Worm (Caenorhabditis elegans) whole organism, young adult: Measurements from ENCODE around the gene K08H2.4.

Experiments
- B0035.1 ChIP-seq: sonication (generic microtip); optimal IDR thresholded peaks from 2 replicates; lab custom pipeline; 2016; ENCODE audit warnings: missing genetic modification characterization, mild to moderate bottlenecking, missing compliant biosample characterization, missing genotype, missing genetic modification reagents
- B0261.1 ChIP-seq: sonication (generic microtip); optimal IDR thresholded peaks from 2 replicates; lab custom pipeline; 2016; ENCODE audit warnings: mild to moderate bottlenecking, missing genetic modification characterization, moderate library complexity, missing compliant biosample characterization
- D2030.7 ChIP-seq: fragments of 200-800 bp; sonication (Bioruptor generic); IDR thresholded peaks from 2 replicates; pipeline ENCODE4 v1.3.6; 2022; ENCODE audit warnings: missing genetic modification reagents, missing genetic modification characterization, missing compliant biosample characterization
- F52B5.7 ChIP-seq: sonication (generic microtip); optimal IDR thresholded peaks from 2 replicates; lab custom pipeline; 2016; ENCODE audit warnings: mild to moderate bottlenecking, missing genetic modification characterization, missing compliant biosample characterization
- Y56A3A.18 ChIP-seq: fragments of 200-800 bp; sonication (Bioruptor generic); IDR thresholded peaks from 2 replicates; pipeline ENCODE4 v1.3.6; 2022; ENCODE audit warnings: missing genetic modification reagents, missing genetic modification characterization, missing compliant biosample characterization
- ZK185.1 ChIP-seq: sonication (generic microtip); optimal IDR thresholded peaks from 2 replicates; lab custom pipeline; 2016; ENCODE audit warnings: mild to moderate bottlenecking, missing genetic modification characterization, missing compliant biosample characterization; ENCODE audit not compliant: poor library complexity, severe bottlenecking
- ceh-27 ChIP-seq: fragments of 200-800 bp; sonication (Bioruptor generic); optimal IDR thresholded peaks from 2 replicates; lab custom pipeline; 2018; ENCODE audit warnings: mild to moderate bottlenecking, missing genetic modification characterization, moderate library complexity, missing compliant biosample characterization
- die-1 ChIP-seq: sonication (generic microtip); optimal IDR thresholded peaks from 2 replicates; lab custom pipeline; 2016; ENCODE audit warnings: missing genotype, mild to moderate bottlenecking, missing genetic modification characterization, missing compliant biosample characterization
- dox-1 ChIP-seq: fragments of 200-800 bp; sonication (Bioruptor generic); IDR thresholded peaks from 2 replicates; pipeline ENCODE4 v1.3.6; 2022; ENCODE audit warnings: missing genetic modification reagents, missing genetic modification characterization, missing compliant biosample characterization
- egl-18 ChIP-seq: fragments of 200-800 bp; sonication (Bioruptor generic); IDR thresholded peaks from 2 replicates; pipeline ENCODE4 v1.3.6; 2022; ENCODE audit warnings: missing genetic modification reagents, missing genetic modification characterization, missing compliant biosample characterization
- ets-4 ChIP-seq: fragments of 200-800 bp; sonication (Bioruptor generic); optimal IDR thresholded peaks from 2 replicates; lab custom pipeline; 2018; ENCODE audit warnings: mild to moderate bottlenecking, missing genetic modification characterization, missing compliant biosample characterization
- fkh-3 ChIP-seq: sonication (generic microtip); optimal IDR thresholded peaks from 2 replicates; lab custom pipeline; 2016; ENCODE audit warnings: mild to moderate bottlenecking, missing genetic modification characterization, missing compliant biosample characterization
- hmg-1.2 ChIP-seq: fragments of 200-800 bp; sonication (Bioruptor generic); IDR thresholded peaks from 2 replicates; pipeline ENCODE4 v1.3.6; 2022; ENCODE audit warnings: missing genetic modification reagents, missing genetic modification characterization, missing compliant biosample characterization
- let-607 ChIP-seq, 2 experiments: fragments of 200-800 bp in 1 of 2; sonication (Bioruptor generic) in 1 of 2; sonication (generic microtip) in 1 of 2; optimal IDR thresholded peaks; 2 replicates each; lab custom pipeline; 2016 to 2018; ENCODE audit warnings: mild to moderate bottlenecking in 2 of 2, missing compliant biosample characterization in 2 of 2, missing genetic modification characterization in 2 of 2, moderate library complexity in 2 of 2, missing genotype in 1 of 2
- lin-35 ChIP-seq, 3 experiments: fragments of 150-350 bp in 2 of 3; sonication (generic microtip) in 1 of 3; optimal IDR thresholded peaks; 2 replicates each; lab custom pipeline; 2014 to 2018; ENCODE audit warnings: missing biosample characterization in 3 of 3, missing genetic modification characterization in 3 of 3, missing genetic modification reagents in 3 of 3
- lin-54 ChIP-seq: fragments of 200-800 bp; sonication (Bioruptor generic); optimal IDR thresholded peaks from 2 replicates; lab custom pipeline; 2018; ENCODE audit warnings: mild to moderate bottlenecking, missing genetic modification characterization, missing compliant biosample characterization
- lsl-1 ChIP-seq: fragments of 200-800 bp; sonication (Bioruptor generic); optimal IDR thresholded peaks from 2 replicates; lab custom pipeline; 2018; ENCODE audit warnings: mild to moderate bottlenecking, missing genetic modification characterization, moderate library complexity, missing compliant biosample characterization
- madf-10 ChIP-seq: sonication (generic microtip); optimal IDR thresholded peaks from 2 replicates; lab custom pipeline; 2016; ENCODE audit warnings: mild to moderate bottlenecking, missing genetic modification characterization, missing compliant biosample characterization
- madf-8 ChIP-seq: fragments of 200-800 bp; sonication (Bioruptor generic); conservative IDR thresholded peaks from 2 replicates; pipeline ENCODE4 v1.3.6; 2022; ENCODE audit warnings: missing genetic modification reagents, missing genetic modification characterization, missing compliant biosample characterization
- nhr-80 ChIP-seq: sonication (generic microtip); optimal IDR thresholded peaks from 2 replicates; lab custom pipeline; 2016; ENCODE audit warnings: missing genetic modification characterization, missing compliant biosample characterization
- nhr-90 ChIP-seq: sonication (generic microtip); optimal IDR thresholded peaks from 2 replicates; lab custom pipeline; 2016; ENCODE audit warnings: missing genotype, mild to moderate bottlenecking, missing genetic modification characterization, missing compliant biosample characterization
- pbrm-1 ChIP-seq: fragments of 200-800 bp; sonication (Bioruptor generic); IDR thresholded peaks from 2 replicates; pipeline ENCODE4 v1.3.6; 2022; ENCODE audit warnings: missing genetic modification reagents, missing genetic modification characterization, missing compliant biosample characterization
- rec-8 ChIP-seq, 2 experiments: sonication (generic microtip); optimal IDR thresholded peaks; 2 replicates each; lab custom pipeline; 2016; ENCODE audit warnings: mild to moderate bottlenecking in 2 of 2, missing genetic modification characterization in 2 of 2, missing genetic modification reagents in 2 of 2, missing genotype in 2 of 2, missing biosample characterization in 1 of 2, missing compliant biosample characterization in 1 of 2, moderate library complexity in 1 of 2
- repo-1 ChIP-seq: sonication (generic microtip); optimal IDR thresholded peaks from 2 replicates; lab custom pipeline; 2017; ENCODE audit warnings: mild to moderate bottlenecking, missing genetic modification characterization, missing compliant biosample characterization
- rpc-1 ChIP-seq, 2 experiments: fragments of 150-350 bp in 1 of 2; sonication (generic microtip) in 1 of 2; optimal IDR thresholded peaks; 2 replicates each; lab custom pipeline; 2014 to 2018; ENCODE audit warnings: missing biosample characterization in 1 of 2, missing genetic modification characterization in 1 of 2, missing genetic modification reagents in 1 of 2, missing genotype in 1 of 2
- snpc-1.1 ChIP-seq: sonication (generic microtip); optimal IDR thresholded peaks from 2 replicates; lab custom pipeline; 2017; ENCODE audit warnings: missing genetic modification characterization, mild to moderate bottlenecking, missing compliant biosample characterization, antibody characterized with exemption, moderate library complexity, missing genotype, missing genetic modification reagents; ENCODE audit not compliant: insufficient read depth
- snpc-1.3 ChIP-seq: sonication (generic microtip); optimal IDR thresholded peaks from 2 replicates; lab custom pipeline; 2017; ENCODE audit warnings: missing genetic modification characterization, mild to moderate bottlenecking, missing compliant biosample characterization, antibody characterized with exemption, moderate library complexity, missing genotype, missing genetic modification reagents; ENCODE audit not compliant: insufficient read depth
- snpc-3.4 ChIP-seq: sonication (generic microtip); optimal IDR thresholded peaks from 2 replicates; lab custom pipeline; 2017; ENCODE audit warnings: missing genetic modification characterization, mild to moderate bottlenecking, missing compliant biosample characterization, antibody characterized with exemption, moderate library complexity, missing genotype, missing genetic modification reagents
- snpc-4 ChIP-seq, 5 experiments: fragments of 150-350 bp in 1 of 5; sonication (generic microtip) in 4 of 5; optimal IDR thresholded peaks; 2 replicates each; lab custom pipeline; 2014 to 2018; ENCODE audit warnings: missing genetic modification characterization in 5 of 5, missing biosample characterization in 3 of 5, antibody characterized with exemption in 2 of 5, mild to moderate bottlenecking in 2 of 5, missing compliant biosample characterization in 2 of 5, missing genotype in 2 of 5, moderate library complexity in 2 of 5, missing genetic modification reagents in 1 of 5
- tbp1 ChIP-seq: fragments of 200-800 bp; sonication (Bioruptor generic); optimal IDR thresholded peaks from 2 replicates; lab custom pipeline; 2018; ENCODE audit warnings: mild to moderate bottlenecking, missing genetic modification characterization, missing compliant biosample characterization
- unc-62 ChIP-seq: fragments of 150-350 bp; optimal IDR thresholded peaks from 2 replicates; lab custom pipeline; 2014; ENCODE audit warnings: missing biosample characterization, missing genetic modification reagents, missing genetic modification characterization
- xnd-1 ChIP-seq: sonication (generic microtip); optimal IDR thresholded peaks from 2 replicates; lab custom pipeline; 2016; ENCODE audit warnings: missing genotype, missing genetic modification reagents, missing genetic modification characterization, missing compliant biosample characterization
- zim-3 ChIP-seq: sonication (generic microtip); optimal IDR thresholded peaks from 2 replicates; lab custom pipeline; 2017; ENCODE audit warnings: mild to moderate bottlenecking, missing genetic modification characterization, moderate library complexity, missing compliant biosample characterization
- ztf-18 ChIP-seq: sonication (generic microtip); optimal IDR thresholded peaks from 2 replicates; lab custom pipeline; 2016; ENCODE audit warnings: missing genotype, mild to moderate bottlenecking, missing genetic modification characterization, missing compliant biosample characterization
- ztf-22 ChIP-seq: fragments of 200-800 bp; sonication (Bioruptor generic); optimal IDR thresholded peaks from 2 replicates; lab custom pipeline; 2018; ENCODE audit warnings: mild to moderate bottlenecking, missing genetic modification characterization, moderate library complexity, missing compliant biosample characterization

K08H2.4 gene

DNA sequence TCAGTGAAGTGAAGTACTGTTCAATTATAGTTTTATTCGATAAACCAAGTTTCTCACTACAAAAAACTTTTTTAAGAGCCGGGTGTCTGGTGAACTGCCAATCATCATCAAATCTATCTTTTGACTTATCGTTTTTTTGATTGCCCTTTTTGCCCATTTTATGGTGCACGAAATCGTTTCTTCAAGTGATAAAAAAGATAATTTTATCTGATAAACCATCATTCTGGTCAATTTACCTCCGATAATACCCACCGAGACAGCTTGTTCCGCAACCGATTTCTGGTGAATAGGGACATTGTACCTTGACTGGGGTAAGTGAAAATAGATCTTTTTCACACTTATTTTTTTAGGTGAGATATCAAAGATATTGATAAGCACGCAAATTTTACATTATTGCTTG, 19.3 kb downstream of the K08H2.4 start, which contains the start of gene K08H2.10:
K08H2.10 (plus strand) TSS at position 230 of the 400 bp plus-strand sequence.
- TF ChIP-seq xnd-1 (tag; lab: Kevin White, UChicago): no peak
- TF ChIP-seq Y56A3A.18 (GFP tag; lab: Robert Waterston, UW): no peak
- no peak for TF ChIP-seq ZK185.1 (tag; lab: Kevin White, UChicago)
- TF ChIP-seq tbp1 (GFP tag; lab: Kevin White, UChicago): peak; percentile 33
- no peak for TF ChIP-seq lin-35 (GFP tag; optimal IDR thresholded peaks at IDR 0.05; lab: Kevin White, UChicago)
- no peak for TF ChIP-seq pbrm-1 (GFP tag; lab: Robert Waterston, UW)
- TF ChIP-seq unc-62 (GFP tag; lab: Kevin White, UChicago): peak; percentile 21
- no peak for TF ChIP-seq madf-8
- no peak for TF ChIP-seq lsl-1 (GFP tag; lab: Kevin White, UChicago)
- peak; percentile 2 for TF ChIP-seq ztf-22 (GFP tag; lab: Kevin White, UChicago)
- no peak for TF ChIP-seq repo-1 (tag; lab: Kevin White, UChicago)
- TF ChIP-seq lin-54 (GFP tag; lab: Kevin White, UChicago): no peak
- TF ChIP-seq zim-3 (tag; lab: Kevin White, UChicago): no peak
- TF ChIP-seq fkh-3: no peak
- TF ChIP-seq nhr-80 (tag; lab: Kevin White, UChicago): peak; percentile 93
- no peak for TF ChIP-seq F52B5.7 (tag; lab: Kevin White, UChicago)
- TF ChIP-seq let-607 (tag; optimal IDR thresholded peaks at IDR 0.05; lab: Kevin White, UChicago): peak in 1 of 2 experiments; percentile 30
- TF ChIP-seq ceh-27 (GFP tag; lab: Kevin White, UChicago): no peak
- TF ChIP-seq ets-4 (GFP tag; lab: Kevin White, UChicago): peak; percentile 68
- TF ChIP-seq, all 124 proteins: peak for 6

DNA sequence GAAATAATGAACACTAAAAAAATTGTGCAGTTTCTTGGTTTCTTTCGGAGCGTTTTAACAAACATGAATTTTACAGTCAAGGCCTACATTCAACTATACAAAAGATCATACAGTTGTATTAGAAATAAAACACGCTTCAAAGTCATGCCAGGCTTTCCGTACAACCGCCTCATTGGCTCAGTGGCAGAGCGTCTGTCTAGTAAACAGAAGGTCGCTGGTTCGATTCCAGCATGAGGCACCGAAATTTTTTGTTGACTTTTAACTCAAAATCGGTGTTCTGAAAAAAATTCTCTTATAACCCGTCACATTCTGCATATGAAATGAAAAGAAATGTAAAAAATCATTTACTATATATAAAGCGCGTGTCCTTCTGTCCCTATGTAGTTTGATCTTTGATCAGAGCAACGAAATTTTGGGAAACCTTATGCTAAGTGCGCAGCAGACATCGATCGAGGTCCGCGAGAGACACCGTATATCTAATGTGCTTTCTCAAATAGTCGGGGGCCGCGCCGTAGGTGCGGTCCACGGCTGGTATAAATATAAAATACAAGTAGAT, 22.8 kb downstream of the K08H2.4 start:
- peak in 1 of 2 experiments; percentile 38 for TF ChIP-seq rec-8 (tag; optimal IDR thresholded peaks at IDR 0.05; lab: Kevin White, UChicago)
- peak; percentile 68 for TF ChIP-seq snpc-4 (GFP tag; optimal IDR thresholded peaks at IDR 0.05; lab: Kevin White, UChicago)
- TF ChIP-seq snpc-4 (tag; optimal IDR thresholded peaks at IDR 0.05; lab: Kevin White, UChicago): peak in 3 of 4 experiments; percentile 63 to 91 (median 86)
- peak; percentile 10 for TF ChIP-seq ztf-18 (tag; lab: Kevin White, UChicago)
- 0 out of 2 replicates have a peak, but pooled peaks have one; percentile 16 for TF ChIP-seq D2030.7
- peak; percentile 5 for TF ChIP-seq B0035.1 (tag; lab: Kevin White, UChicago)
- peak; percentile 38 for TF ChIP-seq hmg-1.2 (GFP tag; lab: Robert Waterston, UW)
- peak; percentile 24 for TF ChIP-seq snpc-1.1 (tag; lab: Kevin White, UChicago)
- TF ChIP-seq madf-10 (tag; lab: Kevin White, UChicago): peak; percentile 31
- TF ChIP-seq snpc-3.4 (tag; lab: Kevin White, UChicago): peak; percentile 37
- TF ChIP-seq snpc-1.3: peak; percentile 27
- peak; percentile 58; the same call in 1 of the 2 replicates for TF ChIP-seq pbrm-1 (GFP tag; lab: Robert Waterston, UW)
- 0 out of 2 replicates have a peak, but pooled peaks have one; percentile 16 for TF ChIP-seq egl-18 (GFP tag; lab: Robert Waterston, UW)
- TF ChIP-seq nhr-80 (tag; lab: Kevin White, UChicago): peak; percentile 8
- 0 out of 2 replicates have a peak, but pooled peaks have one; percentile 17 for TF ChIP-seq dox-1 (GFP tag; lab: Robert Waterston, UW)
- TF ChIP-seq B0261.1 (tag; lab: Kevin White, UChicago): peak; percentile 66
- TF ChIP-seq rpc-1 (optimal IDR thresholded peaks at IDR 0.05; lab: Kevin White, UChicago): peak; percentile 69
- peak; percentile 84 for TF ChIP-seq rpc-1 (tag; optimal IDR thresholded peaks at IDR 0.05; lab: Kevin White, UChicago)
- peak; percentile 10 for TF ChIP-seq ZK185.1 (tag; lab: Kevin White, UChicago)
- peak; percentile 74 for TF ChIP-seq die-1
- TF ChIP-seq tbp1 (GFP tag; lab: Kevin White, UChicago): peak; percentile 86
- peak; percentile 36 for TF ChIP-seq nhr-90 (tag; lab: Kevin White, UChicago)
